Fruit fly (Drosophila melanogaster) whole organism, embryonic: ENCODE results near the gene rhea.

ENCODE experiments used
- CG10209 ChIP-seq: fragments of 200-800 bp; sonication (Bioruptor generic); optimal IDR thresholded peaks from 3 replicates; lab custom pipeline; 2017; ENCODE audit warnings: missing biosample characterization, mild to moderate bottlenecking, missing genetic modification characterization, missing genetic modification reagents
- CG11696 ChIP-seq: fragments of 200-800 bp; sonication (Bioruptor generic); IDR thresholded peaks from 2 replicates; pipeline ENCODE4 v1.3.6; 2022; ENCODE audit warnings: missing biosample characterization, missing genetic modification characterization
- CG14860 ChIP-seq: fragments of 200-800 bp; sonication (Bioruptor generic); IDR thresholded peaks from 3 replicates; pipeline ENCODE4 v1.3.6; 2022; ENCODE audit warnings: missing biosample characterization, missing genetic modification characterization; ENCODE audit not compliant: partially characterized antibody
- CG15514 ChIP-seq: fragments of 200-800 bp; sonication (Bioruptor generic); optimal IDR thresholded peaks from 3 replicates; lab custom pipeline; 2017; ENCODE audit warnings: missing biosample characterization, missing genetic modification characterization, mild to moderate bottlenecking, moderate library complexity, missing genetic modification reagents
- CG16815 ChIP-seq: fragments of 200-800 bp; sonication (Bioruptor generic); optimal IDR thresholded peaks from 3 replicates; lab custom pipeline; 2017; ENCODE audit warnings: missing biosample characterization, mild to moderate bottlenecking, missing genetic modification characterization
- CG17328 ChIP-seq: fragments of 200-800 bp; sonication (Bioruptor generic); IDR thresholded peaks from 2 replicates; pipeline ENCODE4 v1.3.6; 2022; ENCODE audit warnings: missing biosample characterization, missing genetic modification characterization
- CG17359 ChIP-seq: fragments of 200-800 bp; sonication (Bioruptor generic); optimal IDR thresholded peaks from 3 replicates; lab custom pipeline; 2018; ENCODE audit warnings: missing biosample characterization, mild to moderate bottlenecking, missing genetic modification characterization, moderate library complexity
- CG17385 ChIP-seq: fragments of 200-800 bp; sonication (Bioruptor generic); optimal IDR thresholded peaks from 3 replicates; lab custom pipeline; 2018; ENCODE audit warnings: missing biosample characterization, mild to moderate bottlenecking, missing genetic modification characterization
- CG17568 ChIP-seq: fragments of 200-800 bp; sonication (Bioruptor generic); optimal IDR thresholded peaks from 2 replicates; lab custom pipeline; 2018; ENCODE audit warnings: missing biosample characterization, mild to moderate bottlenecking, missing genetic modification characterization, moderate library complexity
- CG17829 ChIP-seq: fragments of 200-800 bp; optimal IDR thresholded peaks from 2 replicates; lab custom pipeline; 2019; ENCODE audit warnings: missing biosample characterization, mild to moderate bottlenecking, missing genetic modification characterization, moderate library complexity
- CG18011 ChIP-seq: fragments of 200-800 bp; sonication (Bioruptor generic); optimal IDR thresholded peaks from 2 replicates; lab custom pipeline; 2017; ENCODE audit warnings: missing biosample characterization, missing genetic modification characterization, mild to moderate bottlenecking, moderate library complexity, missing genotype
- CG2116 ChIP-seq: fragments of 200-800 bp; sonication (Bioruptor generic); optimal IDR thresholded peaks from 3 replicates; lab custom pipeline; 2018; ENCODE audit warnings: missing biosample characterization, mild to moderate bottlenecking, missing genetic modification characterization
- CG32532 ChIP-seq: fragments of 200-800 bp; sonication (Bioruptor generic); IDR thresholded peaks from 2 replicates; pipeline ENCODE4 v1.3.6; 2022; ENCODE audit warnings: missing biosample characterization, missing genetic modification characterization
- CG3847 ChIP-seq: fragments of 200-800 bp; sonication (Bioruptor generic); IDR thresholded peaks from 2 replicates; pipeline ENCODE4 v1.3.6; 2022; ENCODE audit warnings: missing biosample characterization, missing genetic modification characterization
- CG4617 ChIP-seq: fragments of 200-800 bp; sonication (Bioruptor generic); optimal IDR thresholded peaks from 3 replicates; lab custom pipeline; 2016; ENCODE audit warnings: missing biosample characterization, missing genetic modification characterization, borderline replicate concordance
- CG5180 ChIP-seq: fragments of 200-800 bp; sonication (Bioruptor generic); optimal IDR thresholded peaks from 3 replicates; lab custom pipeline; 2017; ENCODE audit warnings: missing biosample characterization, missing genetic modification characterization, mild to moderate bottlenecking, moderate library complexity, missing genetic modification reagents
- CG5953 ChIP-seq: fragments of 200-800 bp; sonication (Bioruptor generic); IDR thresholded peaks from 2 replicates; pipeline ENCODE4 v1.3.6; 2022; ENCODE audit warnings: missing biosample characterization, missing genetic modification characterization
- CG6683 ChIP-seq: fragments of 200-800 bp; sonication (Bioruptor generic); optimal IDR thresholded peaks from 2 replicates; lab custom pipeline; 2017; ENCODE audit warnings: missing biosample characterization, mild to moderate bottlenecking, missing genetic modification characterization, missing genetic modification reagents
- CG8089 ChIP-seq: fragments of 200-800 bp; sonication (Bioruptor generic); optimal IDR thresholded peaks from 3 replicates; lab custom pipeline; 2016; ENCODE audit warnings: missing biosample characterization, missing genetic modification characterization
- CG8281 ChIP-seq: fragments of 200-800 bp; sonication (Bioruptor generic); optimal IDR thresholded peaks from 2 replicates; lab custom pipeline; 2018; ENCODE audit warnings: missing biosample characterization, mild to moderate bottlenecking, missing genetic modification characterization, moderate library complexity
- CG8478 ChIP-seq: fragments of >200 bp; optimal IDR thresholded peaks from 2 replicates; lab custom pipeline; 2018
- Chrac-16 ChIP-seq: fragments of 200-800 bp; sonication (Bioruptor generic); optimal IDR thresholded peaks from 3 replicates; lab custom pipeline; 2016; ENCODE audit warnings: missing biosample characterization, missing genetic modification characterization
- Deaf1 ChIP-seq: fragments of 200-800 bp; optimal IDR thresholded peaks from 3 replicates; lab custom pipeline; 2019; ENCODE audit warnings: missing biosample characterization, mild to moderate bottlenecking, missing genetic modification characterization, moderate library complexity
- Dref ChIP-seq: fragments of 200-800 bp; sonication (Bioruptor generic); IDR thresholded peaks from 2 replicates; pipeline ENCODE4 v1.3.6; 2022; ENCODE audit warnings: missing biosample characterization, missing genetic modification characterization
- Drgx ChIP-seq: fragments of 200-800 bp; sonication (Bioruptor generic); IDR thresholded peaks from 2 replicates; pipeline ENCODE4 v1.3.6; 2022; ENCODE audit warnings: missing biosample characterization, missing genetic modification characterization
- Eip74EF ChIP-seq, 2 experiments: fragments of 200-800 bp in 1 of 2; fragments of >200 bp in 1 of 2; sonication (Bioruptor generic) in 1 of 2; optimal IDR thresholded peaks; 2 replicates each; lab custom pipeline; 2017 to 2019; ENCODE audit warnings: missing biosample characterization in 2 of 2, missing genetic modification characterization in 2 of 2, mild to moderate bottlenecking in 1 of 2, moderate library complexity in 1 of 2
- Elba2 ChIP-seq: fragments of 200-800 bp; sonication (Bioruptor generic); optimal IDR thresholded peaks from 3 replicates; lab custom pipeline; 2016; ENCODE audit warnings: missing biosample characterization, missing genetic modification characterization
- Ets65A ChIP-seq: fragments of 200-800 bp; sonication (Bioruptor generic); peaks from one replicate; lab custom pipeline; 2016; ENCODE audit warnings: missing biosample characterization, missing genetic modification characterization
- Gsc ChIP-seq: fragments of 200-800 bp; sonication (Bioruptor generic); IDR thresholded peaks from 2 replicates; pipeline ENCODE4 v1.3.6; 2022; ENCODE audit warnings: missing biosample characterization, missing genetic modification characterization
- HHEX ChIP-seq: fragments of 200-800 bp; sonication (Bioruptor generic); optimal IDR thresholded peaks from 3 replicates; lab custom pipeline; 2017; ENCODE audit warnings: missing biosample characterization, mild to moderate bottlenecking, missing genetic modification characterization, missing genetic modification reagents
- HmgD ChIP-seq: fragments of 200-800 bp; sonication (Bioruptor generic); optimal IDR thresholded peaks from 3 replicates; lab custom pipeline; 2016; ENCODE audit warnings: missing biosample characterization, missing genetic modification characterization
- Hmr ChIP-seq: fragments of 200-800 bp; sonication (Bioruptor generic); optimal IDR thresholded peaks from 3 replicates; lab custom pipeline; 2017; ENCODE audit warnings: mild to moderate bottlenecking, missing biosample characterization, missing genetic modification reagents, missing genetic modification characterization
- NFAT ChIP-seq: fragments of 200-800 bp; sonication (Bioruptor generic); IDR thresholded peaks from 2 replicates; pipeline ENCODE4 v1.3.6; 2022; ENCODE audit warnings: missing biosample characterization, missing genetic modification characterization
- NfI ChIP-seq: fragments of 200-800 bp; sonication (Bioruptor generic); optimal IDR thresholded peaks from 3 replicates; lab custom pipeline; 2018; ENCODE audit warnings: missing biosample characterization, mild to moderate bottlenecking, missing genetic modification characterization, moderate library complexity
- Side ChIP-seq: fragments of 200-800 bp; sonication (Bioruptor generic); optimal IDR thresholded peaks from 2 replicates; lab custom pipeline; 2016; ENCODE audit warnings: missing biosample characterization, missing genetic modification characterization
- Six4 ChIP-seq: fragments of 200-800 bp; sonication (Bioruptor generic); optimal IDR thresholded peaks from 2 replicates; lab custom pipeline; 2016; ENCODE audit warnings: missing biosample characterization, missing genetic modification characterization
- Sox102F ChIP-seq: fragments of 200-800 bp; sonication (Bioruptor generic); optimal IDR thresholded peaks from 2 replicates; lab custom pipeline; 2018; ENCODE audit warnings: missing biosample characterization, mild to moderate bottlenecking, missing genetic modification characterization, moderate library complexity
- YL-1 ChIP-seq: fragments of 200-800 bp; sonication (Bioruptor generic); optimal IDR thresholded peaks from 3 replicates; lab custom pipeline; 2017; ENCODE audit warnings: missing biosample characterization, mild to moderate bottlenecking, missing genetic modification characterization
- bab2 ChIP-seq: fragments of 200-800 bp; sonication (Bioruptor generic); optimal IDR thresholded peaks from 2 replicates; lab custom pipeline; 2016; ENCODE audit warnings: missing biosample characterization, missing genetic modification characterization
- crc ChIP-seq: fragments of 200-800 bp; sonication (Bioruptor generic); optimal IDR thresholded peaks from 2 replicates; lab custom pipeline; 2016; ENCODE audit warnings: missing biosample characterization, missing genetic modification characterization
- crp ChIP-seq, 2 experiments: fragments of 200-800 bp; sonication (Bioruptor generic); optimal IDR thresholded peaks; 2 replicates in 1 of 2; 3 replicates in 1 of 2; lab custom pipeline; 2017; ENCODE audit warnings: missing biosample characterization in 2 of 2, missing genetic modification characterization in 2 of 2, mild to moderate bottlenecking in 1 of 2, moderate library complexity in 1 of 2
- dan ChIP-seq: fragments of 200-800 bp; sonication (Bioruptor generic); IDR thresholded peaks from 2 replicates; pipeline ENCODE4 v1.3.6; 2022; ENCODE audit warnings: missing biosample characterization, missing genetic modification characterization
- dati ChIP-seq: fragments of 200-800 bp; sonication (Bioruptor generic); IDR thresholded peaks from 2 replicates; pipeline ENCODE4 v1.3.6; 2022; ENCODE audit warnings: missing biosample characterization, missing genetic modification characterization
- eyg ChIP-seq: fragments of 200-800 bp; sonication (Bioruptor generic); optimal IDR thresholded peaks from 3 replicates; lab custom pipeline; 2016; ENCODE audit warnings: missing biosample characterization, missing genetic modification characterization
- fd96Cb ChIP-seq: fragments of 200-800 bp; sonication (Bioruptor generic); optimal IDR thresholded peaks from 2 replicates; lab custom pipeline; 2018; ENCODE audit warnings: missing biosample characterization, mild to moderate bottlenecking, missing genetic modification characterization, moderate library complexity
- gem ChIP-seq: fragments of 200-800 bp; sonication (Bioruptor generic); optimal IDR thresholded peaks from 2 replicates; lab custom pipeline; 2019; ENCODE audit warnings: missing biosample characterization, mild to moderate bottlenecking, missing genetic modification characterization, moderate library complexity
- gro ChIP-seq: fragments of 200-800 bp; sonication (Bioruptor generic); optimal IDR thresholded peaks from 2 replicates; lab custom pipeline; 2016; ENCODE audit warnings: missing biosample characterization, missing genetic modification characterization
- pita ChIP-seq: fragments of 200-800 bp; sonication (Bioruptor generic); optimal IDR thresholded peaks from 2 replicates; lab custom pipeline; 2017; ENCODE audit warnings: missing biosample characterization, mild to moderate bottlenecking, missing genetic modification characterization
- sens ChIP-seq: fragments of 200-800 bp; sonication (Bioruptor generic); peaks from one replicate; lab custom pipeline; 2016; ENCODE audit warnings: missing biosample characterization, missing genetic modification characterization
- tll ChIP-seq, 2 experiments: fragments of 200-800 bp in 1 of 2; fragments of >200 bp in 1 of 2; sonication (Bioruptor generic) in 1 of 2; optimal IDR thresholded peaks; 2 replicates each; lab custom pipeline; 2017 to 2019; ENCODE audit warnings: missing biosample characterization in 2 of 2, missing genetic modification characterization in 2 of 2, mild to moderate bottlenecking in 1 of 2, moderate library complexity in 1 of 2
- vnd ChIP-seq: fragments of 200-800 bp; sonication (Bioruptor generic); IDR thresholded peaks from 3 replicates; pipeline ENCODE4 v1.3.6; 2022; ENCODE audit warnings: missing biosample characterization, missing genetic modification characterization; ENCODE audit not compliant: partially characterized antibody

rhea gene

DNA sequence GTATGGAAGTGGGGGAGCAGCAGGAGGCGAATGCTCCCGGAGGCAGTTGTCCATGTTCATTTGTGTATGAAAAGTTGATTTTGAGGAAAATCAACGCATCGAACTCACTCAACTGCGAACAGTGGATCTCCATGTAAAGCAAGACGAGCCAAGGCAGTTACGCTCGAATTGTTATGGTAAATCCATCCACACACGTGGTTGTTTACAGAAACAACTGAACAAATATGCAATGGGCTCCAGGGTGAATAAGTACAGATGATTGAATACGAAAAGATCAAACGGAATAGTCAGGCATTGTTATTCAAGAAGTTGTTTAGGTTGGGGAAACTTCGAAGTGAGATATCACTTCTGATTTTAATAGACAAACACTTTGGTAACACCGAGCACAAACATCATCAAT is 39.3 kb downstream of the rhea start (continued):
- TF ChIP-seq bab2 (GFP tag; lab: Kevin White, UChicago): peak; percentile 28
- TF ChIP-seq CG2116 (GFP tag; lab: Kevin White, UChicago): peak; percentile 28
- TF ChIP-seq Eip74EF (GFP tag; optimal IDR thresholded peaks at IDR 0.05; lab: Kevin White, UChicago): no peak
- no peak for TF ChIP-seq CG17328 (GFP tag; lab: Robert Waterston, UW)
- no peak for TF ChIP-seq Chrac-16 (GFP tag; lab: Kevin White, UChicago)
- TF ChIP-seq Sox102F (GFP tag; lab: Kevin White, UChicago): peak; percentile 22
- TF ChIP-seq CG5180 (GFP tag; lab: Kevin White, UChicago): peak; percentile 31
- TF ChIP-seq CG14860 (GFP tag; lab: Robert Waterston, UW): no peak
- no peak for TF ChIP-seq dan
- no peak for TF ChIP-seq vnd
- no peak for TF ChIP-seq CG8281 (tag; lab: Kevin White, UChicago)
- no peak for TF ChIP-seq NFAT (GFP tag; lab: Robert Waterston, UW)
- TF ChIP-seq Elba2 (GFP tag; lab: Kevin White, UChicago): no peak
- no peak for TF ChIP-seq tll (GFP tag; optimal IDR thresholded peaks at IDR 0.05; lab: Kevin White, UChicago)
- TF ChIP-seq Six4 (GFP tag; lab: Kevin White, UChicago): no peak
- peak; percentile 66 for TF ChIP-seq HHEX (GFP tag; lab: Kevin White, UChicago)
- TF ChIP-seq Drgx: no peak
- TF ChIP-seq CG8478 (lab: Kevin White, UChicago): no peak
- no peak for TF ChIP-seq Ets65A
- TF ChIP-seq CG8089: no peak
- no peak for TF ChIP-seq pita (GFP tag; lab: Kevin White, UChicago)
- no peak for TF ChIP-seq CG17385
- no peak for TF ChIP-seq gro (GFP tag; lab: Kevin White, UChicago)
- TF ChIP-seq Dref (GFP tag; lab: Robert Waterston, UW): no peak
- no peak for TF ChIP-seq CG11696 (GFP tag; lab: Robert Waterston, UW)
- no peak for TF ChIP-seq YL-1 (GFP tag; lab: Kevin White, UChicago)
- no peak for TF ChIP-seq CG17829 (tag; lab: Kevin White, UChicago)
- no peak for TF ChIP-seq CG17359 (tag; lab: Kevin White, UChicago)
- TF ChIP-seq CG18011: no peak
- TF ChIP-seq crp (GFP tag; optimal IDR thresholded peaks at IDR 0.05; lab: Kevin White, UChicago): no peak
- TF ChIP-seq CG5953 (GFP tag; lab: Robert Waterston, UW): no peak
- no peak for TF ChIP-seq CG32532 (GFP tag; lab: Robert Waterston, UW)
- no peak for TF ChIP-seq CG3847 (GFP tag; lab: Robert Waterston, UW)
- no peak for TF ChIP-seq CG6683 (GFP tag; lab: Kevin White, UChicago)
- no peak for TF ChIP-seq Gsc (GFP tag; lab: Robert Waterston, UW)
- TF ChIP-seq CG10209 (GFP tag; lab: Kevin White, UChicago): peak; percentile 51
- no peak for TF ChIP-seq gem (tag; lab: Kevin White, UChicago)
- no peak for TF ChIP-seq NfI (GFP tag; lab: Kevin White, UChicago)
- TF ChIP-seq CG4617 (GFP tag; lab: Kevin White, UChicago): no peak
- peak; percentile 14 for TF ChIP-seq eyg (GFP tag; lab: Kevin White, UChicago)
- TF ChIP-seq Hmr: peak; percentile 82
- no peak for TF ChIP-seq CG17568
- no peak for TF ChIP-seq fd96Cb (tag; lab: Kevin White, UChicago)
- no peak for TF ChIP-seq crc (GFP tag; lab: Kevin White, UChicago)
- no peak for TF ChIP-seq dati (GFP tag; lab: Robert Waterston, UW)
- peak; percentile 44 for TF ChIP-seq Side (GFP tag; lab: Kevin White, UChicago)
- TF ChIP-seq CG16815 (GFP tag; lab: Kevin White, UChicago): no peak
- TF ChIP-seq sens (GFP tag; lab: Kevin White, UChicago): peak; percentile 76
- TF ChIP-seq Deaf1 (tag; lab: Kevin White, UChicago): no peak
- TF ChIP-seq HmgD (GFP tag; lab: Kevin White, UChicago): no peak
- TF ChIP-seq CG15514 (GFP tag; lab: Kevin White, UChicago): peak; percentile 68
